Fruit fly (Drosophila melanogaster) whole organism, wandering third instar larva: Measurements from ENCODE around the gene CG15153.

Experiments used
- Abd-B ChIP-seq: fragments of >200 bp; optimal IDR thresholded peaks from 2 replicates; lab custom pipeline; 2017; ENCODE audit warnings: missing biosample characterization, missing genetic modification characterization
- CG32264 ChIP-seq: fragments of 200-800 bp; sonication (Bioruptor generic); optimal IDR thresholded peaks from 2 replicates; lab custom pipeline; 2016; ENCODE audit warnings: missing biosample characterization, missing genetic modification characterization
- CG9705 ChIP-seq: fragments of 200-800 bp; sonication (Bioruptor generic); optimal IDR thresholded peaks from 2 replicates; lab custom pipeline; 2018; ENCODE audit warnings: missing biosample characterization, mild to moderate bottlenecking, missing genetic modification characterization
- Dif ChIP-seq: fragments of 200-275, 200-300 bp; sonication (Bioruptor generic); optimal IDR thresholded peaks from 2 replicates; lab custom pipeline; 2018; ENCODE audit warnings: missing biosample characterization, missing genetic modification characterization; ENCODE audit not compliant: partially characterized antibody
- HLH106 ChIP-seq: fragments of 200-800 bp; optimal IDR thresholded peaks from 3 replicates; lab custom pipeline; 2019; ENCODE audit warnings: missing biosample characterization, mild to moderate bottlenecking, missing genetic modification characterization, moderate library complexity
- Hnf4 ChIP-seq: fragments of 200-800 bp; sonication (Bioruptor generic); optimal IDR thresholded peaks from 2 replicates; lab custom pipeline; 2016; ENCODE audit warnings: missing biosample characterization, mild to moderate bottlenecking, missing genetic modification characterization
- Hr78 ChIP-seq: fragments of >200 bp; optimal IDR thresholded peaks from 2 replicates; lab custom pipeline; 2017; ENCODE audit warnings: missing biosample characterization, missing genetic modification characterization
- Hr83 ChIP-seq: fragments of 200-300 bp; sonication (Bioruptor generic); optimal IDR thresholded peaks from 2 replicates; lab custom pipeline; 2016; ENCODE audit warnings: missing biosample characterization, mild to moderate bottlenecking, missing genetic modification characterization, moderate library complexity; ENCODE audit not compliant: poor library complexity, severe bottlenecking
- Jra ChIP-seq: sonication (Bioruptor generic); optimal IDR thresholded peaks from 2 replicates; lab custom pipeline; 2016; ENCODE audit warnings: missing biosample characterization, missing genetic modification characterization
- Mio ChIP-seq: sonication (Bioruptor generic); optimal IDR thresholded peaks from 2 replicates; lab custom pipeline; 2016; ENCODE audit warnings: missing biosample characterization, missing genetic modification characterization
- Myc ChIP-seq: fragments of >200 bp; optimal IDR thresholded peaks from 2 replicates; lab custom pipeline; 2017
- OdsH ChIP-seq: fragments of 200-800 bp; sonication (Bioruptor generic); optimal IDR thresholded peaks from 2 replicates; lab custom pipeline; 2016; ENCODE audit warnings: missing biosample characterization, mild to moderate bottlenecking, missing genetic modification characterization
- Sp1 ChIP-seq: fragments of 200-800 bp; sonication (Bioruptor generic); optimal IDR thresholded peaks from 3 replicates; lab custom pipeline; 2019; ENCODE audit warnings: missing biosample characterization, mild to moderate bottlenecking, missing genetic modification characterization, moderate library complexity
- Vsx2 ChIP-seq: fragments of 200-300, 225-300 bp; sonication (Bioruptor generic); optimal IDR thresholded peaks from 2 replicates; lab custom pipeline; 2018; ENCODE audit warnings: missing biosample characterization, missing genetic modification characterization; ENCODE audit not compliant: partially characterized antibody
- br ChIP-seq: fragments of 200-800 bp; sonication (Bioruptor generic); optimal IDR thresholded peaks from 2 replicates; lab custom pipeline; 2016; ENCODE audit warnings: missing biosample characterization, missing genetic modification characterization
- brk ChIP-seq: fragments of 200-800 bp; sonication (Bioruptor generic); optimal IDR thresholded peaks from 2 replicates; lab custom pipeline; 2016; ENCODE audit warnings: missing biosample characterization, mild to moderate bottlenecking, missing genetic modification characterization
- dl ChIP-seq, 2 experiments: fragments of 175-275, 200-275 bp in 1 of 2; fragments of 200-275 bp in 1 of 2; sonication (Bioruptor generic); optimal IDR thresholded peaks; lab custom pipeline; 2018; ENCODE audit warnings: mild to moderate bottlenecking in 2 of 2, missing biosample characterization in 2 of 2, missing genetic modification characterization in 2 of 2, moderate library complexity in 2 of 2; ENCODE audit not compliant: partially characterized antibody in 2 of 2, insufficient read depth in 1 of 2
- dmrt93B ChIP-seq: fragments of 200-800 bp; sonication (Bioruptor generic); optimal IDR thresholded peaks from 2 replicates; lab custom pipeline; 2018; ENCODE audit warnings: missing biosample characterization, mild to moderate bottlenecking, missing genetic modification characterization
- dsf ChIP-seq: sonication (Bioruptor generic); optimal IDR thresholded peaks from 2 replicates; lab custom pipeline; 2016; ENCODE audit warnings: missing biosample characterization, missing genetic modification characterization, borderline replicate concordance
- ey ChIP-seq: fragments of 200-800 bp; sonication (Bioruptor generic); optimal IDR thresholded peaks from 2 replicates; lab custom pipeline; 2016; ENCODE audit warnings: missing biosample characterization, missing genetic modification characterization
- foxo ChIP-seq, 2 experiments: fragments of 200-800 bp; sonication (Bioruptor generic); optimal IDR thresholded peaks; 2 replicates in 1 of 2; 3 replicates in 1 of 2; lab custom pipeline; 2016 to 2017; ENCODE audit warnings: missing biosample characterization in 2 of 2, missing genetic modification characterization in 2 of 2
- fru ChIP-seq: fragments of 200-800 bp; sonication (Bioruptor generic); optimal IDR thresholded peaks from 3 replicates; lab custom pipeline; 2016; ENCODE audit warnings: missing biosample characterization, mild to moderate bottlenecking, missing genetic modification characterization
- h ChIP-seq: fragments of 200-800 bp; sonication (Bioruptor generic); optimal IDR thresholded peaks from 3 replicates; lab custom pipeline; 2016; ENCODE audit warnings: missing biosample characterization, mild to moderate bottlenecking, missing genetic modification characterization
- jim ChIP-seq: fragments of 175-275, 200-325 bp; sonication (Bioruptor generic); optimal IDR thresholded peaks from 2 replicates; lab custom pipeline; 2016; ENCODE audit warnings: missing biosample characterization, mild to moderate bottlenecking, missing genetic modification characterization
- pan ChIP-seq: fragments of >200 bp; optimal IDR thresholded peaks from 2 replicates; lab custom pipeline; 2017
- psq ChIP-seq: fragments of 200-800 bp; sonication (Bioruptor generic); optimal IDR thresholded peaks from 3 replicates; lab custom pipeline; 2017; ENCODE audit warnings: missing biosample characterization, mild to moderate bottlenecking, missing genetic modification characterization, moderate library complexity
- rgr ChIP-seq: fragments of 200-800 bp; sonication (Bioruptor generic); optimal IDR thresholded peaks from 3 replicates; lab custom pipeline; 2016; ENCODE audit warnings: missing biosample characterization, mild to moderate bottlenecking, missing genetic modification characterization
- sage ChIP-seq: fragments of 200-800 bp; sonication (Bioruptor generic); optimal IDR thresholded peaks from 2 replicates; lab custom pipeline; 2016; ENCODE audit warnings: missing biosample characterization, mild to moderate bottlenecking, missing genetic modification characterization
- sv ChIP-seq: fragments of 200-800 bp; sonication (Bioruptor generic); optimal IDR thresholded peaks from 3 replicates; lab custom pipeline; 2016; ENCODE audit warnings: missing biosample characterization, missing genetic modification characterization

The CG15153 gene

dm6 chr2L:18091705-18092104 lies 351 bp downstream of the CG15153 start:
- TF ChIP-seq Jra (no peak), Hnf4 (GFP tag; lab: Kevin White, UChicago) (no peak), CG9705 (GFP tag; lab: Kevin White, UChicago) (no peak), sv (no peak), Myc (lab: Kevin White, UChicago) (no peak), Vsx2 (GFP tag; lab: Kevin White, UChicago) (no peak), jim (no peak), Mio (GFP tag; lab: Kevin White, UChicago) (no peak), psq (GFP tag; lab: Kevin White, UChicago) (no peak), Abd-B (GFP tag; lab: Kevin White, UChicago) (no peak)

dm6 chr2L:18083956-18084355 lies 8.1 kb downstream of the CG15153 start, which contains the start of gene CG31741:
CG31741 (plus strand) TSS chr2L:18084256.
- TF ChIP-seq dl (GFP tag; optimal IDR thresholded peaks at IDR 0.05; lab: Kevin White, UChicago; ENCODE audit: insufficient read depth in 1 of 2, partially characterized antibody in 2 of 2) (no peak), rgr (GFP tag; lab: Kevin White, UChicago) (no peak), sage (no peak), br (GFP tag; lab: Kevin White, UChicago) (no peak), HLH106 (tag; lab: Kevin White, UChicago) (no peak), dmrt93B (GFP tag; lab: Kevin White, UChicago) (no peak), Hr83 (GFP tag; lab: Kevin White, UChicago) (no peak), brk (GFP tag; lab: Kevin White, UChicago) (no peak), Dif (GFP tag; lab: Kevin White, UChicago) (no peak), CG9705 (GFP tag; lab: Kevin White, UChicago) (no peak)

dm6 chr2L:18081328-18081727 lies 10.7 kb downstream of the CG15153 start, which contains the start of gene ninaD:
ninaD (plus strand) TSS chr2L:18081628.
- TF ChIP-seq jim (no peak), brk (GFP tag; lab: Kevin White, UChicago) (no peak), HLH106 (tag; lab: Kevin White, UChicago) (no peak), Myc (lab: Kevin White, UChicago) (no peak), Sp1 (GFP tag; lab: Kevin White, UChicago) (no peak)

dm6 chr2L:18077969-18078368 lies 14.1 kb downstream of the CG15153 start, which contains the start of gene Arr1:
Arr1 (plus strand) TSS chr2L:18078269.
- TF ChIP-seq Abd-B (GFP tag; lab: Kevin White, UChicago) (no peak), ey (GFP tag; lab: Kevin White, UChicago) (no peak), sv (no peak), OdsH (GFP tag; lab: Kevin White, UChicago) (no peak), pan (lab: Kevin White, UChicago) (no peak), sage (no peak), br (GFP tag; lab: Kevin White, UChicago) (no peak), Jra (no peak), foxo (GFP tag; optimal IDR thresholded peaks at IDR 0.05; lab: Kevin White, UChicago) (no peak), rgr (GFP tag; lab: Kevin White, UChicago) (no peak), Hr78 (GFP tag; lab: Kevin White, UChicago) (no peak), CG9705 (GFP tag; lab: Kevin White, UChicago) (no peak), dsf (GFP tag; lab: Kevin White, UChicago) (no peak), Hr83 (GFP tag; lab: Kevin White, UChicago) (no peak), dl (GFP tag; optimal IDR thresholded peaks at IDR 0.05; lab: Kevin White, UChicago; ENCODE audit: insufficient read depth in 1 of 2, partially characterized antibody in 2 of 2) (no peak), Sp1 (GFP tag; lab: Kevin White, UChicago) (no peak), CG32264 (no peak), fru (GFP tag; lab: Kevin White, UChicago) (no peak), Hnf4 (GFP tag; lab: Kevin White, UChicago) (no peak), Myc (lab: Kevin White, UChicago) (no peak)
- TF ChIP-seq, all 38 proteins: peak for 0

dm6 chr2L:18067266-18067665 lies 24.8 kb downstream of the CG15153 start:
- TF ChIP-seq h (GFP tag; lab: Kevin White, UChicago), result no peak
